Worm (Caenorhabditis elegans) whole organism, L4/young adult: Measurements from ENCODE around the gene T20B5.2.

Experiments
- dao-5 ChIP-seq: sonication (generic microtip); optimal IDR thresholded peaks from 2 replicates; lab custom pipeline; 2016; ENCODE audit warnings: missing genotype, missing genetic modification characterization, moderate library complexity, missing compliant biosample characterization
- him-1 ChIP-seq: sonication (generic microtip); optimal IDR thresholded peaks from 2 replicates; lab custom pipeline; 2016; ENCODE audit warnings: missing genotype, missing genetic modification reagents, missing genetic modification characterization, missing compliant biosample characterization

- TF ChIP-seq him-1 (tag; lab: Kevin White, UChicago) (no peak), dao-5 (tag; lab: Kevin White, UChicago) (no peak)
Measured at ce11 chrX:9336227-9336626, 5.3 kb downstream of the T20B5.2 start.
